Fruit fly (Drosophila melanogaster) Kc167 (cell line): ENCODE results near the gene CG12290.

Experiments used
- Myc ChIP-seq: fragments of >200 bp; optimal IDR thresholded peaks from 2 replicates; lab custom pipeline; 2017; ENCODE audit warnings: missing external identifiers
- Sin3A ChIP-seq: fragments of >200 bp; optimal IDR thresholded peaks from 2 replicates; lab custom pipeline; 2018; ENCODE audit warnings: missing external identifiers
- h ChIP-seq: fragments of >200 bp; optimal IDR thresholded peaks from 3 replicates; lab custom pipeline; 2018; ENCODE audit warnings: missing external identifiers
- insv ChIP-seq: fragments of >200 bp; optimal IDR thresholded peaks from 3 replicates; lab custom pipeline; 2018; ENCODE audit warnings: missing external identifiers
- psq ChIP-seq: fragments of >200 bp; optimal IDR thresholded peaks from 2 replicates; lab custom pipeline; 2017; ENCODE audit warnings: missing external identifiers

DNA sequence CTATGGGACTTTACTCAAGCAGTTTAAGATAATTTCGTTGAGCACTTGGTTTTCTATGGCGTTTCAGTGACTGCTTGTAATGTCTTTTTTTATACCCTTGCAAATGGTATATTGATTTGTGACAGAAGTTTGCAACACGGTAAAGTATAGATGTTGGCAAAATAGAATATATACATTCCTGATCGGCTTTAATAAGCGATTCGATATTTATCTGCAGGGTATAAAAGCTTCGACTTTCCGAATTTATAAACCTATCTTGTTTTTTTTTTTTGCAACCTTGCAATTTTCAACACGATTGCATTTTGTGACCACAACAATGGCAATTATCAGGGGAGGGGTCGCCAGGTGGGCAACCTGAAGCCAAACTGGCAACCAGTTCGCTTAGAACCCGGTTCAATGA, 15.7 kb upstream of the CG12290 start:
- TF ChIP-seq insv (lab: Kevin White, UChicago) (no peak), Sin3A (lab: Kevin White, UChicago) (no peak), h (lab: Kevin White, UChicago) (no peak), psq (lab: Kevin White, UChicago) (no peak), Myc (lab: Kevin White, UChicago) (no peak)
